Fruit fly (Drosophila melanogaster) whole organism: Measurements from ENCODE around the gene CG1774.

Experiments used
- EcR ChIP-seq, 2 experiments: fragments of >200 bp; optimal IDR thresholded peaks; 2 replicates each; lab custom pipeline; 2017; ENCODE audit warnings: missing biosample characterization in 2 of 2, missing genetic modification characterization in 2 of 2, missing genetic modification reagents in 2 of 2
- psq ChIP-seq: fragments of >200 bp; optimal IDR thresholded peaks from 2 replicates; lab custom pipeline; 2017
- usp ChIP-seq: fragments of >200 bp; optimal IDR thresholded peaks from 2 replicates; lab custom pipeline; 2017; ENCODE audit warnings: missing biosample characterization, missing genetic modification characterization, mixed read lengths

DNA sequence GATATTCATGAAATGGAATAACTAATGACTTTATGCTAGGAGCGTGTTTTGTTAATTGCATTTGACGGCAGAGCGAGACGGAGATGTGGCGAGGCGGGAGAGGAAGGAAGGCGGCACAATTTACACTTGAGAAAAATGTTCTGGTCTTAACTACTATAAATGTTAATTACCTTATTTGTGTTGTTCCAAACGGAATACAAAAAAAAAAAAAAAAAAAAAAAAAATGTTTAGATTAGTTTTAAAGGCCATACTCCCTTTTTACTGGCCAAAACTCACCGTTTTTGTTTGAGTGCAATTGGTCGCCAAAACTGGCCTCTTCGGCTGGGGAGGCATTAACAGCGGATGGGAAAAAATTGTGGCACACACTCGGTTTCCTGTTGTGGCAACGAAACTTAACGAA is 34.6 kb downstream of the CG1774 start:
- no peak for TF ChIP-seq psq (lab: Kevin White, UChicago)
- TF ChIP-seq EcR (GFP tag; optimal IDR thresholded peaks at IDR 0.05; lab: Kevin White, UChicago): no peak
- TF ChIP-seq usp: no peak
